Fruit fly (Drosophila melanogaster) Kc167 (cell line): ENCODE results near the gene ghi.

ENCODE experiments used
- Myc ChIP-seq: fragments of >200 bp; optimal IDR thresholded peaks from 2 replicates; lab custom pipeline; 2017; ENCODE audit warnings: missing external identifiers
- Sin3A ChIP-seq: fragments of >200 bp; optimal IDR thresholded peaks from 2 replicates; lab custom pipeline; 2018; ENCODE audit warnings: missing external identifiers
- psq ChIP-seq: fragments of >200 bp; optimal IDR thresholded peaks from 2 replicates; lab custom pipeline; 2017; ENCODE audit warnings: missing external identifiers
- ttk ChIP-seq: sonication (Bioruptor generic); optimal IDR thresholded peaks from 2 replicates; lab custom pipeline; 2017; ENCODE audit warnings: missing external identifiers

dm6 chr3L:9410030-9410589 lies 41.6 kb upstream of the ghi start:
- TF ChIP-seq Sin3A (lab: Kevin White, UChicago) = no peak
- TF ChIP-seq ttk = no peak
- TF ChIP-seq psq = no peak
- TF ChIP-seq Myc (lab: Kevin White, UChicago) = no peak
